In the genomic region with DNA sequence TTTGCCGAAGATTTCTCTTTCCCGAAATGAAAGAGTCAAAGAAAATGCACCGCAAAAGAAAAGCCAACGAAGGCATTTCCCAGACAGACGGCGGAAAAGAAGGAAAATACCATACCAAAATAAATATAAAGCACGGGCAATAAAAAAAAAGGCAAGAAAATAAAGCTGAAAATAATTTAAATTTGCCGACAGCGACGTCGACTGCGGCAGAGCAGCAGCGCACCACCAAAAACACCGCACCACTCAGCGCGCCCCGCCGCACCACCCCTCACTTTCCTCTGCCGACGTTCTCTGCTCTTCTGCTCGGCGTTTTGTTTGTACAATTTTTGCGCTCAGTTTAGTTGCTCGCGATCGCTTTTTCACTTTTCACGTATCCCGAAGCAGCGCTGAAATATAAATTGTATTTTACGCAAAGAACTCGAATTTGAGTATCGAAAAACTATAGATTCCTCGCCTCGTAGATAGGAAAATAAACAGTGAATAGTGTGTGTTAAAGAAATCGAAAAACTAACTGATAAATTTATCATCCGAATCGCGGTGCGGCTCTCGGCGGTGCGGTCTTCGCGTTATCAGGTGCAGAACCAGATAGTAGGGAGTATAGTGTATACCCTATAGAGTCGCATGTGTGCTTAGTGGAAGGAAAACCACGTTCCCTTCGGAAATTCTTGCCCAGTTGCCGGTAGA, we compare ENCODE assay signal across 2 fruit fly cellular contexts.
TF ChIP-seq lines count a peak whose summit lies in the region.

No protein-coding gene starts in this region.

TF ChIP-seq in whole organism, embryonic, 481 proteins besides CTCF, POLR2A, EP300 and RAD21 (continued from another document):
- TF ChIP-seq chinmo (GFP tag; IDR thresholded peaks at IDR 0.05; lab: Robert Waterston, UW; ENCODE audit: partially characterized antibody), result peak; percentile 64; the same call in 2 of the 4 replicates
- TF ChIP-seq ro (GFP tag; IDR thresholded peaks at IDR 0.05; lab: Robert Waterston, UW), result no peak
- TF ChIP-seq CG11247 (GFP tag; IDR thresholded peaks at IDR 0.05; lab: Robert Waterston, UW), result no peak
- TF ChIP-seq sug (tag; optimal IDR thresholded peaks at IDR 0.05; lab: Kevin White, UChicago), result peak; percentile 48
- peak; percentile 48 for TF ChIP-seq Drgx (GFP tag; IDR thresholded peaks at IDR 0.05; lab: Robert Waterston, UW)
- peak; percentile 30 for TF ChIP-seq CG18599 (GFP tag; optimal IDR thresholded peaks at IDR 0.05; lab: Kevin White, UChicago)
- TF ChIP-seq CG12769 (tag; optimal IDR thresholded peaks at IDR 0.05; lab: Kevin White, UChicago), result peak; percentile 41
- peak; percentile 55 for TF ChIP-seq Deaf1 (tag; optimal IDR thresholded peaks at IDR 0.05; lab: Kevin White, UChicago)
- TF ChIP-seq tin (GFP tag; optimal IDR thresholded peaks at IDR 0.05; lab: Kevin White, UChicago), result no peak
- TF ChIP-seq pho (GFP tag; optimal IDR thresholded peaks at IDR 0.05; lab: Kevin White, UChicago), result peak; percentile 9
- peak; percentile 76 for TF ChIP-seq D19A (tag; optimal IDR thresholded peaks at IDR 0.05; lab: Kevin White, UChicago)
- TF ChIP-seq Hey (tag; optimal IDR thresholded peaks at IDR 0.05; lab: Kevin White, UChicago), result peak; percentile 84
- peak; percentile 23; the same call in 1 of the 2 replicates for TF ChIP-seq Atf6 (GFP tag; IDR thresholded peaks at IDR 0.05; lab: Robert Waterston, UW)
- TF ChIP-seq Med (GFP tag; lab: Kevin White, UChicago), result peak; percentile 55
- no peak for TF ChIP-seq CG14710 (tag; optimal IDR thresholded peaks at IDR 0.05; lab: Kevin White, UChicago)
- no peak for TF ChIP-seq CG8290 (GFP tag; optimal IDR thresholded peaks at IDR 0.05; lab: Kevin White, UChicago)
- TF ChIP-seq CG8290 (tag; optimal IDR thresholded peaks at IDR 0.05; lab: Kevin White, UChicago), result no peak
- no peak for TF ChIP-seq luna (GFP tag; optimal IDR thresholded peaks at IDR 0.05; lab: Kevin White, UChicago)
- TF ChIP-seq CG10979 (tag; optimal IDR thresholded peaks at IDR 0.05; lab: Kevin White, UChicago), result no peak
- TF ChIP-seq CG34376 (GFP tag; optimal IDR thresholded peaks at IDR 0.05; lab: Kevin White, UChicago), result peak; percentile 64
- no peak for TF ChIP-seq CG31224 (GFP tag; IDR thresholded peaks at IDR 0.05; lab: Robert Waterston, UW)
- 0 out of 3 replicates have a peak, but pooled peaks have one; percentile 29 for TF ChIP-seq CG34224 (GFP tag; IDR thresholded peaks at IDR 0.05; lab: Robert Waterston, UW; ENCODE audit: partially characterized antibody)
- TF ChIP-seq Adf1 (GFP tag; IDR thresholded peaks at IDR 0.05; lab: Robert Waterston, UW), result peak; percentile 100
- peak; percentile 12 for TF ChIP-seq CG3163 (GFP tag; optimal IDR thresholded peaks at IDR 0.05; lab: Kevin White, UChicago)
- TF ChIP-seq ERR (GFP tag; optimal IDR thresholded peaks at IDR 0.05; lab: Kevin White, UChicago), result no peak
- peak; percentile 62 for TF ChIP-seq CG15479 (GFP tag; optimal IDR thresholded peaks at IDR 0.05; lab: Kevin White, UChicago)
- no peak for TF ChIP-seq CG17829 (tag; optimal IDR thresholded peaks at IDR 0.05; lab: Kevin White, UChicago)
- peak; percentile 76 for TF ChIP-seq CG10543 (GFP tag; optimal IDR thresholded peaks at IDR 0.05; lab: Kevin White, UChicago)
- no peak for TF ChIP-seq CG32767 (GFP tag; IDR thresholded peaks at IDR 0.05; lab: Robert Waterston, UW)
- no peak for TF ChIP-seq mld (GFP tag; IDR thresholded peaks at IDR 0.05; lab: Robert Waterston, UW; ENCODE audit: partially characterized antibody)

TF ChIP-seq in whole organism, prepupa, 60 proteins besides CTCF, POLR2A, EP300 and RAD21 (continued from another document):
- no peak for TF ChIP-seq Hr38 (GFP tag; optimal IDR thresholded peaks at IDR 0.05; lab: Kevin White, UChicago)
- TF ChIP-seq Eip78C (GFP tag; lab: Kevin White, UChicago), result peak; percentile 25
- no peak for TF ChIP-seq svp (GFP tag; lab: Kevin White, UChicago)
- TF ChIP-seq CG7368 (GFP tag; optimal IDR thresholded peaks at IDR 0.05; lab: Kevin White, UChicago), result no peak
- peak; percentile 62 for TF ChIP-seq CG15336 (GFP tag; IDR thresholded peaks at IDR 0.05; lab: Robert Waterston, UW)
- TF ChIP-seq ss (GFP tag; optimal IDR thresholded peaks at IDR 0.05; lab: Kevin White, UChicago), result no peak
- TF ChIP-seq Ets96B (tag; optimal IDR thresholded peaks at IDR 0.05; lab: Kevin White, UChicago), result no peak
- TF ChIP-seq CG8632 (GFP tag; optimal IDR thresholded peaks at IDR 0.05; lab: Kevin White, UChicago), result no peak
- no peak for TF ChIP-seq CG3919 (GFP tag; optimal IDR thresholded peaks at IDR 0.05; lab: Kevin White, UChicago)
- TF ChIP-seq fkh (GFP tag; optimal IDR thresholded peaks at IDR 0.05; lab: Kevin White, UChicago), result peak; percentile 57
TF ChIP-seq in whole organism, prepupa: peak in this region for 7.
